Worm (Caenorhabditis elegans) whole organism, mixed stage, embryonic: Measurements from ENCODE around the gene glb-3.

Experiments
- M03D4.4 ChIP-seq: sonication (generic microtip); optimal IDR thresholded peaks from 2 replicates; lab custom pipeline; 2017; ENCODE audit warnings: mild to moderate bottlenecking, missing genetic modification characterization, missing compliant biosample characterization
- blmp-1 ChIP-seq: fragments of 150-350 bp; optimal IDR thresholded peaks from 2 replicates; lab custom pipeline; 2014; ENCODE audit warnings: missing biosample characterization, missing genetic modification characterization
- ceh-39 ChIP-seq: fragments of 150-350 bp; optimal IDR thresholded peaks from 2 replicates; lab custom pipeline; 2014; ENCODE audit warnings: missing biosample characterization, missing genetic modification characterization
- ceh-43 ChIP-seq: fragments of 200-800 bp; sonication (Bioruptor generic); optimal IDR thresholded peaks from 2 replicates; lab custom pipeline; 2018; ENCODE audit warnings: mild to moderate bottlenecking, missing genetic modification characterization, moderate library complexity, missing compliant biosample characterization
- ceh-83 ChIP-seq: fragments of 200-800 bp; sonication (Bioruptor generic); optimal IDR thresholded peaks from 2 replicates; lab custom pipeline; 2018; ENCODE audit warnings: mild to moderate bottlenecking, missing genetic modification characterization, missing compliant biosample characterization
- ces-1 ChIP-seq: fragments of 150-350 bp; optimal IDR thresholded peaks from 2 replicates; lab custom pipeline; 2014; ENCODE audit warnings: missing biosample characterization, missing genetic modification reagents, missing genetic modification characterization
- drap-1 ChIP-seq: fragments of 200-800 bp; sonication (Bioruptor generic); optimal IDR thresholded peaks from 3 replicates; lab custom pipeline; 2018; ENCODE audit warnings: mild to moderate bottlenecking, missing genetic modification characterization, missing compliant biosample characterization
- elt-1 ChIP-seq: sonication (generic microtip); optimal IDR thresholded peaks from 2 replicates; lab custom pipeline; 2017; ENCODE audit warnings: missing genetic modification characterization, mild to moderate bottlenecking, missing compliant biosample characterization, antibody characterized with exemption, moderate library complexity, borderline replicate concordance; ENCODE audit not compliant: insufficient read depth
- elt-3 ChIP-seq: fragments of 150-350 bp; optimal IDR thresholded peaks from 2 replicates; lab custom pipeline; 2014; ENCODE audit warnings: missing biosample characterization, missing genetic modification characterization
- flh-1 ChIP-seq: fragments of 200-800 bp; sonication (Bioruptor generic); optimal IDR thresholded peaks from 2 replicates; lab custom pipeline; 2018; ENCODE audit warnings: mild to moderate bottlenecking, missing genetic modification characterization, moderate library complexity, missing compliant biosample characterization
- ham-2 ChIP-seq: fragments of 200-800 bp; sonication (Bioruptor generic); optimal IDR thresholded peaks from 2 replicates; lab custom pipeline; 2018; ENCODE audit warnings: mild to moderate bottlenecking, missing genetic modification characterization, missing compliant biosample characterization
- hlh-1 ChIP-seq: fragments of 150-350 bp; optimal IDR thresholded peaks from 2 replicates; lab custom pipeline; 2014; ENCODE audit warnings: missing biosample characterization, missing genetic modification reagents, missing genetic modification characterization
- lin-13 ChIP-seq: fragments of 150-350 bp; optimal IDR thresholded peaks from 2 replicates; lab custom pipeline; 2014; ENCODE audit warnings: missing biosample characterization, missing genetic modification characterization
- lin-32 ChIP-seq: fragments of 200-800 bp; sonication (Bioruptor generic); optimal IDR thresholded peaks from 2 replicates; lab custom pipeline; 2018; ENCODE audit warnings: mild to moderate bottlenecking, missing genetic modification characterization, missing compliant biosample characterization
- lsy-2 ChIP-seq: fragments of 150-350 bp; optimal IDR thresholded peaks from 2 replicates; lab custom pipeline; 2014; ENCODE audit warnings: missing biosample characterization, missing genetic modification characterization
- mab-5 ChIP-seq: fragments of 150-350 bp; optimal IDR thresholded peaks from 2 replicates; lab custom pipeline; 2014; ENCODE audit warnings: missing biosample characterization, missing genetic modification characterization
- mls-2 ChIP-seq: sonication (generic microtip); optimal IDR thresholded peaks from 2 replicates; lab custom pipeline; 2016; ENCODE audit warnings: mild to moderate bottlenecking, missing genetic modification characterization, moderate library complexity, missing compliant biosample characterization
- nhr-12 ChIP-seq: fragments of 150-350 bp; optimal IDR thresholded peaks from 2 replicates; lab custom pipeline; 2014; ENCODE audit warnings: missing biosample characterization, missing genetic modification characterization
- nhr-2 ChIP-seq: fragments of 150-350 bp; optimal IDR thresholded peaks from 2 replicates; lab custom pipeline; 2014; ENCODE audit warnings: missing biosample characterization, missing genetic modification characterization
- nhr-237 ChIP-seq: fragments of 150-350 bp; optimal IDR thresholded peaks from 2 replicates; lab custom pipeline; 2014; ENCODE audit warnings: missing biosample characterization, missing genetic modification characterization
- nhr-76 ChIP-seq: sonication (generic microtip); optimal IDR thresholded peaks from 2 replicates; lab custom pipeline; 2017; ENCODE audit warnings: missing biosample characterization, missing genetic modification characterization
- sem-2 ChIP-seq: fragments of 200-800 bp; sonication (Bioruptor generic); optimal IDR thresholded peaks from 2 replicates; lab custom pipeline; 2018; ENCODE audit warnings: mild to moderate bottlenecking, missing genetic modification characterization, missing compliant biosample characterization
- snpc-4 ChIP-seq: fragments of 150-350 bp; optimal IDR thresholded peaks from 2 replicates; lab custom pipeline; 2014; ENCODE audit warnings: missing biosample characterization, missing genetic modification characterization
- zip-8 ChIP-seq: fragments of 150-350 bp; optimal IDR thresholded peaks from 2 replicates; lab custom pipeline; 2014; ENCODE audit warnings: missing biosample characterization, missing genetic modification characterization

The glb-3 gene

ce11 chrV:11167745-11168144 is 33.3 kb downstream of the glb-3 start:
- TF ChIP-seq nhr-2 (tag; lab: Kevin White, UChicago), result no peak

ce11 chrV:11170564-11171329 is 36.4 kb downstream of the glb-3 start:
- TF ChIP-seq hlh-1 (tag; lab: Kevin White, UChicago) (no peak), nhr-76 (no peak), elt-3 (no peak), blmp-1 (tag; lab: Kevin White, UChicago) (no peak), lin-13 (tag; lab: Kevin White, UChicago) (no peak), ham-2 (GFP tag; lab: Kevin White, UChicago) (no peak), snpc-4 (tag; lab: Kevin White, UChicago) (no peak)
- TF ChIP-seq, all 35 proteins: peak for 0

- no peak for TF ChIP-seq mls-2 (tag; lab: Kevin White, UChicago)
- no peak for TF ChIP-seq snpc-4 (tag; lab: Kevin White, UChicago)
- TF ChIP-seq drap-1 (GFP tag; lab: Kevin White, UChicago), result no peak
- TF ChIP-seq hlh-1 (tag; lab: Kevin White, UChicago), result no peak
- TF ChIP-seq nhr-237 (tag; lab: Kevin White, UChicago), result no peak
- TF ChIP-seq nhr-12 (tag; lab: Kevin White, UChicago), result no peak
- TF ChIP-seq lsy-2 (tag; lab: Kevin White, UChicago), result no peak
- no peak for TF ChIP-seq lin-32 (GFP tag; lab: Kevin White, UChicago)
- no peak for TF ChIP-seq elt-1
- TF ChIP-seq ceh-43 (GFP tag; lab: Kevin White, UChicago), result no peak
- no peak for TF ChIP-seq elt-3
These were observed 37.5 kb downstream of the glb-3 start, which contains the start of gene T19C4.5 for ce11 chrV:11171906-11172305. Gene T19C4.5, plus strand, starts transcription at chrV:11172213.

ce11 chrV:11172667-11173066 is 38.3 kb downstream of the glb-3 start:
- TF ChIP-seq flh-1 (GFP tag; lab: Kevin White, UChicago) (no peak), elt-3 (no peak), ceh-83 (GFP tag; lab: Kevin White, UChicago) (no peak)

- TF ChIP-seq ceh-83 (GFP tag; lab: Kevin White, UChicago) (peak; percentile 55), snpc-4 (tag; lab: Kevin White, UChicago) (no peak)
These were observed 40.3 kb downstream of the glb-3 start for ce11 chrV:11174663-11175062.

- TF ChIP-seq sem-2 (GFP tag; lab: Kevin White, UChicago), result peak; percentile 2
These were observed 42.4 kb downstream of the glb-3 start for ce11 chrV:11176693-11177304.

ce11 chrV:11177577-11177976 is 43.2 kb downstream of the glb-3 start, which contains the start of gene gpa-1:
Gene gpa-1, minus strand, starts transcription at chrV:11177677.
- TF ChIP-seq sem-2 (GFP tag; lab: Kevin White, UChicago), result no peak
- TF ChIP-seq mab-5 (tag; lab: Kevin White, UChicago), result no peak
- no peak for TF ChIP-seq ceh-83 (GFP tag; lab: Kevin White, UChicago)
- no peak for TF ChIP-seq ceh-39 (tag; lab: Kevin White, UChicago)
- no peak for TF ChIP-seq elt-3
- no peak for TF ChIP-seq M03D4.4 (tag; lab: Kevin White, UChicago)
- no peak for TF ChIP-seq drap-1 (GFP tag; lab: Kevin White, UChicago)
- no peak for TF ChIP-seq ces-1

- no peak for TF ChIP-seq hlh-1 (tag; lab: Kevin White, UChicago)
- TF ChIP-seq ceh-39 (tag; lab: Kevin White, UChicago), result no peak
- no peak for TF ChIP-seq lin-32 (GFP tag; lab: Kevin White, UChicago)
- no peak for TF ChIP-seq flh-1 (GFP tag; lab: Kevin White, UChicago)
- TF ChIP-seq zip-8 (tag; lab: Kevin White, UChicago), result no peak
- no peak for TF ChIP-seq blmp-1 (tag; lab: Kevin White, UChicago)
- no peak for TF ChIP-seq nhr-12 (tag; lab: Kevin White, UChicago)
- no peak for TF ChIP-seq snpc-4 (tag; lab: Kevin White, UChicago)
- TF ChIP-seq elt-3, result no peak
- TF ChIP-seq nhr-76, result no peak
- TF ChIP-seq elt-1, result no peak
- no peak for TF ChIP-seq ceh-83 (GFP tag; lab: Kevin White, UChicago)
These were observed 46.6 kb downstream of the glb-3 start for ce11 chrV:11180951-11181350.
